Worm (Caenorhabditis elegans) whole organism, young adult: ENCODE data around the gene Y37A1A.3.
A peak's percentile ranks its signal among the peaks of the same experiment; 100 is the strongest.

Experiments used
- D2030.7 ChIP-seq: fragments of 200-800 bp; sonication (Bioruptor generic); IDR thresholded peaks from 2 replicates; pipeline ENCODE4 v1.3.6; 2022; ENCODE audit warnings: missing genetic modification reagents, missing genetic modification characterization, missing compliant biosample characterization
- F49E8.2 ChIP-seq: sonication (generic microtip); optimal IDR thresholded peaks from 3 replicates; lab custom pipeline; 2017; ENCODE audit warnings: missing genetic modification characterization, mild to moderate bottlenecking, missing compliant biosample characterization, antibody characterized with exemption, moderate library complexity; ENCODE audit not compliant: insufficient read depth
- F55B11.4 ChIP-seq: sonication (generic microtip); optimal IDR thresholded peaks from 2 replicates; lab custom pipeline; 2016; ENCODE audit warnings: missing compliant biosample characterization, missing genetic modification characterization, borderline replicate concordance; ENCODE audit not compliant: insufficient read depth
- F57A8.1 ChIP-seq: fragments of 200-800 bp; sonication (Bioruptor generic); optimal IDR thresholded peaks from 2 replicates; lab custom pipeline; 2018; ENCODE audit warnings: mild to moderate bottlenecking, missing genetic modification characterization, moderate library complexity, missing compliant biosample characterization
- T07F8.4 ChIP-seq: sonication (generic microtip); optimal IDR thresholded peaks from 2 replicates; lab custom pipeline; 2016; ENCODE audit warnings: mild to moderate bottlenecking, missing genetic modification characterization, moderate library complexity, missing compliant biosample characterization
- Y53F4B.3 ChIP-seq: fragments of 200-800 bp; sonication (Bioruptor generic); IDR thresholded peaks from 2 replicates; pipeline ENCODE4 v1.3.6; 2022; ENCODE audit warnings: missing genetic modification reagents, missing genetic modification characterization, missing compliant biosample characterization
- Y53G8AR.9 ChIP-seq: fragments of 200-800 bp; sonication (Bioruptor generic); conservative IDR thresholded peaks from 2 replicates; pipeline ENCODE4 v1.3.6; 2022; ENCODE audit warnings: missing genetic modification reagents, missing genetic modification characterization, missing compliant biosample characterization
- Y95B8A.8 ChIP-seq: fragments of 200-800 bp; sonication (Bioruptor generic); IDR thresholded peaks from 2 replicates; pipeline ENCODE4 v1.3.6; 2022; ENCODE audit warnings: missing genetic modification reagents, missing genetic modification characterization, missing compliant biosample characterization
- aptf-2 ChIP-seq: fragments of 200-800 bp; sonication (Bioruptor generic); conservative IDR thresholded peaks from 2 replicates; pipeline ENCODE4 v1.3.6; 2022; ENCODE audit warnings: missing genetic modification reagents, missing genetic modification characterization, missing compliant biosample characterization
- bed-1 ChIP-seq: fragments of 200-800 bp; sonication (Bioruptor generic); IDR thresholded peaks from 2 replicates; pipeline ENCODE4 v1.3.6; 2022; ENCODE audit warnings: missing genetic modification reagents, missing genetic modification characterization, missing compliant biosample characterization
- cebp-1 ChIP-seq, 2 experiments: fragments of 200-800 bp in 1 of 2; sonication (Bioruptor generic) in 1 of 2; sonication (generic microtip) in 1 of 2; IDR thresholded peaks in 1 of 2; optimal IDR thresholded peaks in 1 of 2; 2 replicates each; pipeline versions ENCODE4 v1.3.6 to Lab custom; 2017 to 2022; ENCODE audit warnings: missing compliant biosample characterization in 2 of 2, missing genetic modification characterization in 2 of 2, mild to moderate bottlenecking in 1 of 2, missing genetic modification reagents in 1 of 2, moderate library complexity in 1 of 2
- ceh-58 ChIP-seq: fragments of 200-800 bp; sonication (Bioruptor generic); IDR thresholded peaks from 2 replicates; pipeline ENCODE4 v1.3.6; 2022; ENCODE audit warnings: missing genetic modification characterization, missing compliant biosample characterization
- dpff-1 ChIP-seq: sonication (generic microtip); optimal IDR thresholded peaks from 2 replicates; lab custom pipeline; 2017; ENCODE audit warnings: mild to moderate bottlenecking, missing genetic modification characterization, missing compliant biosample characterization
- efl-1 ChIP-seq: fragments of 150-350 bp; optimal IDR thresholded peaks from 2 replicates; lab custom pipeline; 2014; ENCODE audit warnings: missing biosample characterization, missing genetic modification reagents, missing genetic modification characterization
- hlh-26 ChIP-seq: fragments of 200-800 bp; sonication (Bioruptor generic); conservative IDR thresholded peaks from 2 replicates; pipeline ENCODE4 v1.3.6; 2022; ENCODE audit warnings: missing genetic modification reagents, missing genetic modification characterization, missing compliant biosample characterization
- hmg-1.2 ChIP-seq: fragments of 200-800 bp; sonication (Bioruptor generic); IDR thresholded peaks from 2 replicates; pipeline ENCODE4 v1.3.6; 2022; ENCODE audit warnings: missing genetic modification reagents, missing genetic modification characterization, missing compliant biosample characterization
- hrde-1 ChIP-seq: sonication (generic microtip); optimal IDR thresholded peaks from 2 replicates; lab custom pipeline; 2016; ENCODE audit warnings: missing genetic modification characterization, mild to moderate bottlenecking, missing compliant biosample characterization, moderate library complexity, missing genotype, missing genetic modification reagents, borderline replicate concordance
- lir-1 ChIP-seq: fragments of 200-800 bp; sonication (Bioruptor generic); conservative IDR thresholded peaks from 2 replicates; pipeline ENCODE4 v1.3.6; 2022; ENCODE audit warnings: missing genetic modification reagents, missing genetic modification characterization, missing compliant biosample characterization
- lsl-1 ChIP-seq: fragments of 200-800 bp; sonication (Bioruptor generic); optimal IDR thresholded peaks from 2 replicates; lab custom pipeline; 2018; ENCODE audit warnings: mild to moderate bottlenecking, missing genetic modification characterization, moderate library complexity, missing compliant biosample characterization
- lsy-27 ChIP-seq: sonication (generic microtip); optimal IDR thresholded peaks from 2 replicates; lab custom pipeline; 2017; ENCODE audit warnings: missing genetic modification characterization, mild to moderate bottlenecking, missing compliant biosample characterization, antibody characterized with exemption, missing genotype, borderline replicate concordance; ENCODE audit not compliant: insufficient read depth
- madf-10 ChIP-seq: sonication (generic microtip); optimal IDR thresholded peaks from 2 replicates; lab custom pipeline; 2016; ENCODE audit warnings: mild to moderate bottlenecking, missing genetic modification characterization, missing compliant biosample characterization
- madf-8 ChIP-seq: fragments of 200-800 bp; sonication (Bioruptor generic); conservative IDR thresholded peaks from 2 replicates; pipeline ENCODE4 v1.3.6; 2022; ENCODE audit warnings: missing genetic modification reagents, missing genetic modification characterization, missing compliant biosample characterization
- mcd-1 ChIP-seq: fragments of 200-800 bp; sonication (Bioruptor generic); IDR thresholded peaks from 2 replicates; pipeline ENCODE4 v1.3.6; 2022; ENCODE audit warnings: missing genetic modification reagents, missing genetic modification characterization, missing compliant biosample characterization
- mel-28 ChIP-seq: sonication (generic microtip); optimal IDR thresholded peaks from 2 replicates; lab custom pipeline; 2016; ENCODE audit warnings: borderline replicate concordance, mild to moderate bottlenecking, missing genetic modification characterization, missing compliant biosample characterization
- nfya-2 ChIP-seq: fragments of 200-800 bp; sonication (Bioruptor generic); IDR thresholded peaks from 2 replicates; pipeline ENCODE4 v1.3.6; 2022; ENCODE audit warnings: missing genetic modification reagents, missing genetic modification characterization, missing compliant biosample characterization
- nhr-27 ChIP-seq: fragments of 200-800 bp; sonication (Bioruptor generic); optimal IDR thresholded peaks from 2 replicates; lab custom pipeline; 2018; ENCODE audit warnings: mild to moderate bottlenecking, missing genetic modification characterization, moderate library complexity, missing compliant biosample characterization
- pbrm-1 ChIP-seq: fragments of 200-800 bp; sonication (Bioruptor generic); IDR thresholded peaks from 2 replicates; pipeline ENCODE4 v1.3.6; 2022; ENCODE audit warnings: missing genetic modification reagents, missing genetic modification characterization, missing compliant biosample characterization
- rcor-1 ChIP-seq: fragments of 200-800 bp; sonication (Bioruptor generic); IDR thresholded peaks from 2 replicates; pipeline ENCODE4 v1.3.6; 2022; ENCODE audit warnings: missing genetic modification reagents, missing genetic modification characterization, missing compliant biosample characterization
- rec-8 ChIP-seq, 2 experiments: sonication (generic microtip); optimal IDR thresholded peaks; 2 replicates each; lab custom pipeline; 2016; ENCODE audit warnings: mild to moderate bottlenecking in 2 of 2, missing genetic modification characterization in 2 of 2, missing genetic modification reagents in 2 of 2, missing genotype in 2 of 2, missing biosample characterization in 1 of 2, missing compliant biosample characterization in 1 of 2, moderate library complexity in 1 of 2
- snpc-3.4 ChIP-seq: sonication (generic microtip); optimal IDR thresholded peaks from 2 replicates; lab custom pipeline; 2017; ENCODE audit warnings: missing genetic modification characterization, mild to moderate bottlenecking, missing compliant biosample characterization, antibody characterized with exemption, moderate library complexity, missing genotype, missing genetic modification reagents
- somi-1 ChIP-seq: fragments of 200-800 bp; sonication (Bioruptor generic); optimal IDR thresholded peaks from 2 replicates; lab custom pipeline; 2018; ENCODE audit warnings: mild to moderate bottlenecking, missing genetic modification characterization, missing compliant biosample characterization
- ztf-18 ChIP-seq: sonication (generic microtip); optimal IDR thresholded peaks from 2 replicates; lab custom pipeline; 2016; ENCODE audit warnings: missing genotype, mild to moderate bottlenecking, missing genetic modification characterization, missing compliant biosample characterization
- ztf-25 ChIP-seq: fragments of 200-800 bp; sonication (Bioruptor generic); IDR thresholded peaks from 2 replicates; pipeline ENCODE4 v1.3.6; 2022; ENCODE audit warnings: missing genetic modification reagents, missing genetic modification characterization, missing compliant biosample characterization
- ztf-28 ChIP-seq: fragments of 200-800 bp; sonication (Bioruptor generic); IDR thresholded peaks from 2 replicates; pipeline ENCODE4 v1.3.6; 2022; ENCODE audit warnings: missing genetic modification reagents, missing genetic modification characterization, missing compliant biosample characterization
- ztf-3 ChIP-seq: fragments of 200-800 bp; sonication (Bioruptor generic); optimal IDR thresholded peaks from 2 replicates; lab custom pipeline; 2018; ENCODE audit warnings: mild to moderate bottlenecking, missing genetic modification characterization, missing compliant biosample characterization

Gene Y37A1A.3

DNA sequence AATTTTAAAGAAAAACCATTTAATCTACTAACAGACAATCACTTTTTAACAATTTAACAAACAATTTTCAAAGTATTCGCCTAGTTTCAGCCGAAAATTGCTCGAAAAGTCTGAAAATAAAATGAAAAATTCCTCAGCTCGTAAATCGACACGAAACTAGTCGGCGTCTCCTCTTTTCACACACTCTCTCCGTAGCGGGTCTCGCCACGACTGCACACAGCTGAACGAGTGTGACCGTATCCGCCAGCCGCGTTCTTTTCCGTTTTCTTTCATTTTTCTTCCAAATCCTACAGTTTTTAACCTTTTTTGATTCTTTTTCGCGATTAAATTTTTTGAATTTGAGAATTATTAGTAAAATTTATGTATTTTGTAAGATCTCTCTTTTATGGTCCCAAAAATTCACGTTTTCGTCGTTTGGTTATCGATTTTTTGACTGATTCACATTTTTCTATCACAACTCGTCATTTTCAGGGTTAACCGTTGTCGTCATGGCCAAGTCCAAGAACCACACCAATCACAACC lies 20.9 kb downstream of the Y37A1A.3 start, which contains the start of gene rpl-29 (continued):
- no peak for TF ChIP-seq hlh-26 (GFP tag; lab: Robert Waterston, UW)
- no peak for TF ChIP-seq nhr-27 (tag; lab: Kevin White, UChicago)
- TF ChIP-seq hmg-1.2 (GFP tag; lab: Robert Waterston, UW), result peak; percentile 98
- no peak for TF ChIP-seq F57A8.1
- TF ChIP-seq Y53F4B.3 (GFP tag; lab: Robert Waterston, UW), result no peak
- TF ChIP-seq lsl-1, result peak; percentile 98
- TF ChIP-seq mcd-1 (GFP tag; lab: Robert Waterston, UW), result peak; percentile 84
- TF ChIP-seq mel-28, result no peak
- peak; percentile 48; the same call in 1 of the 2 replicates for TF ChIP-seq lir-1 (GFP tag; lab: Robert Waterston, UW)
- no peak for TF ChIP-seq hrde-1 (tag; lab: Kevin White, UChicago)
- TF ChIP-seq rec-8 (tag; optimal IDR thresholded peaks at IDR 0.05; lab: Kevin White, UChicago), result no peak
- no peak for TF ChIP-seq bed-1 (GFP tag; lab: Robert Waterston, UW)
- TF ChIP-seq ztf-3 (GFP tag; lab: Kevin White, UChicago), result no peak
- no peak for TF ChIP-seq lsy-27 (tag; lab: Kevin White, UChicago)
- TF ChIP-seq F49E8.2 (tag; lab: Kevin White, UChicago), result peak; percentile 80
- TF ChIP-seq D2030.7 (GFP tag; lab: Robert Waterston, UW), result peak; percentile 83
- TF ChIP-seq nfya-2 (GFP tag; lab: Robert Waterston, UW), result no peak
- no peak for TF ChIP-seq ztf-25
- TF ChIP-seq pbrm-1 (GFP tag; lab: Robert Waterston, UW), result peak; percentile 80
- peak; percentile 94 for TF ChIP-seq madf-10 (tag; lab: Kevin White, UChicago)
- TF ChIP-seq T07F8.4, result no peak
- TF ChIP-seq F55B11.4, result no peak
- TF ChIP-seq madf-8 (GFP tag; lab: Robert Waterston, UW), result peak; percentile 78
- TF ChIP-seq aptf-2, result no peak
- TF ChIP-seq Y95B8A.8 (GFP tag; lab: Robert Waterston, UW), result 0 out of 2 replicates have a peak, but pooled peaks have one; percentile 39
- no peak for TF ChIP-seq ztf-18 (tag; lab: Kevin White, UChicago)
- TF ChIP-seq Y53G8AR.9, result peak; percentile 85
- peak; percentile 62 for TF ChIP-seq rcor-1 (GFP tag; lab: Robert Waterston, UW)
- TF ChIP-seq ztf-28 (GFP tag; lab: Robert Waterston, UW), result no peak
- TF ChIP-seq efl-1, result peak; percentile 63
- no peak for TF ChIP-seq dpff-1
- no peak for TF ChIP-seq ceh-58 (GFP tag; lab: Robert Waterston, UW)

DNA sequence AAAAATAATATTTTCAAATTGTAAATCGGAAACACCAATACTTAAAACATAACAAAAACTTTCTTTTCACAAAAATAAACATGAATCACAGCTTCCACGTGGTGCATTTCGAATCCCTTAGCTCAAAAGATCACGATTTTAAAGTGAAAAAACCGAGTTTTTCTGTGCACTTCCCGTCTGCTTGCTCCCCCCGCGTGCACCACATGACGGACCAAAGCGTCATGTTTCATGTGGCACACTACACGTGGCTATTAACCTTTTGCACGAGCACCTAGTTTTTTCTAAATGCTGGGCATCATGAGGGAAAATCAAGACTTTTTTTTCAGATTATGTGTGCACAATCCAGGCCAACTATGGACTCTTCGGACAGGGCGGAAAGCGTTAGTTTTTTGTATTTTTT lies 21.9 kb downstream of the Y37A1A.3 start:
- TF ChIP-seq somi-1 (GFP tag; lab: Kevin White, UChicago) (peak; percentile 15), cebp-1 (GFP tag; IDR thresholded peaks at IDR 0.05; lab: Robert Waterston, UW) (no peak), cebp-1 (tag; optimal IDR thresholded peaks at IDR 0.05; lab: Kevin White, UChicago) (peak; percentile 39), madf-10 (tag; lab: Kevin White, UChicago) (peak; percentile 36), rcor-1 (GFP tag; lab: Robert Waterston, UW) (no peak), Y53F4B.3 (GFP tag; lab: Robert Waterston, UW) (no peak), snpc-3.4 (tag; lab: Kevin White, UChicago) (no peak)
